Worm (Caenorhabditis elegans) whole organism, L4 larva: ENCODE measurements around the gene nas-20.

Experiments used
- ZK546.5 ChIP-seq, 2 experiments: sonication (generic microtip); optimal IDR thresholded peaks; 2 replicates each; lab custom pipeline; 2017; ENCODE audit warnings: missing biosample characterization in 2 of 2, missing genetic modification characterization in 2 of 2
- mdl-1 ChIP-seq, 2 experiments: fragments of 150-350 bp in 1 of 2; sonication (generic microtip) in 1 of 2; optimal IDR thresholded peaks; 2 replicates each; lab custom pipeline; 2014 to 2017; ENCODE audit warnings: missing biosample characterization in 2 of 2, missing genetic modification characterization in 2 of 2
- mdt-29 ChIP-seq: fragments of 200-800 bp; sonication (Bioruptor generic); IDR thresholded peaks from 2 replicates; pipeline ENCODE4 v1.3.6; 2022; ENCODE audit warnings: missing genetic modification reagents, missing genetic modification characterization, missing compliant biosample characterization
- nhr-11 ChIP-seq: fragments of 150-350 bp; optimal IDR thresholded peaks from 2 replicates; lab custom pipeline; 2014; ENCODE audit warnings: missing biosample characterization, missing genetic modification characterization
- nhr-77 ChIP-seq: fragments of 150-350 bp; optimal IDR thresholded peaks from 2 replicates; lab custom pipeline; 2014; ENCODE audit warnings: missing biosample characterization, missing genetic modification characterization

DNA sequence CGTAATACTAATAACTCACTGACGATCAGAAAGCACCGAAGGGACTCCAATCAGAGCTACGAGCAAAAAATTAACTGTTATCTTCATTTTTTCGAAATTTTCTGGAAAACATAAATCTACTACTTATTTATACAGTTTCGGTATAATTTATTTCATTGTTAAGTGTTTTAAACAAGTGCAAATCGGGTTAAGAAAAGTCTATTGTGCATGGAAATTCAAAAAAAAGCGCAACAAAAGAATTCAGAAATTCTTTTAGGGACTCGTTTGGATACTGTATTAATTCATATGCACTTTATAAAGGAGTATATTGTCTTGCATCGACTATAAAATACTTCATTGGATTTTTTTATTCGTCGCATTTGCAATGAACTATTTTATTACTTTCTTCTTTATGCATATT, at the start of gene nas-20, which contains the start of gene nas-21:
- TF ChIP-seq ZK546.5 (tag; optimal IDR thresholded peaks at IDR 0.05; lab: Kevin White, UChicago): no peak
- TF ChIP-seq nhr-11 (tag; lab: Kevin White, UChicago): no peak
- no peak for TF ChIP-seq mdt-29 (GFP tag; lab: Robert Waterston, UW)
- TF ChIP-seq nhr-77 (tag; lab: Kevin White, UChicago): no peak
- no peak for TF ChIP-seq mdl-1 (tag; optimal IDR thresholded peaks at IDR 0.05; lab: Kevin White, UChicago)
